Worm (Caenorhabditis elegans) whole organism, midembryonic: ENCODE data around the gene str-217.

ENCODE experiments used
- T22C8.4 ChIP-seq: fragments of 200-800 bp; sonication (Bioruptor generic); IDR thresholded peaks from 2 replicates; pipeline ENCODE4 v1.3.6; 2022; ENCODE audit warnings: missing genetic modification characterization, missing compliant biosample characterization
- cog-1 ChIP-seq: sonication (generic microtip); optimal IDR thresholded peaks from 2 replicates; lab custom pipeline; 2016; ENCODE audit warnings: missing genetic modification characterization, missing compliant biosample characterization
- flt-1 ChIP-seq: fragments of 200-800 bp; sonication (Bioruptor generic); IDR thresholded peaks from 2 replicates; pipeline ENCODE4 v1.3.6; 2022; ENCODE audit warnings: missing genetic modification characterization, missing compliant biosample characterization
- klf-2 ChIP-seq: fragments of 200-800 bp; sonication (Bioruptor generic); conservative IDR thresholded peaks from 2 replicates; pipeline ENCODE4 v1.3.6; 2022; ENCODE audit warnings: missing genetic modification reagents, missing genetic modification characterization, missing compliant biosample characterization
- med-1 ChIP-seq: sonication (generic microtip); optimal IDR thresholded peaks from 2 replicates; lab custom pipeline; 2017; ENCODE audit warnings: missing genetic modification characterization, mild to moderate bottlenecking, missing compliant biosample characterization, antibody characterized with exemption, missing genetic modification reagents; ENCODE audit not compliant: insufficient read depth
- ref-1 ChIP-seq: fragments of 200-800 bp; sonication (Bioruptor generic); conservative IDR thresholded peaks from 2 replicates; pipeline ENCODE4 v1.3.6; 2022; ENCODE audit warnings: missing genetic modification reagents, missing genetic modification characterization, missing compliant biosample characterization
- tab-1 ChIP-seq: fragments of 200-800 bp; sonication (Bioruptor generic); IDR thresholded peaks from 2 replicates; pipeline ENCODE4 v1.3.6; 2022; ENCODE audit warnings: missing genetic modification characterization, missing compliant biosample characterization
- ztf-23 ChIP-seq: fragments of 200-800 bp; sonication (Bioruptor generic); IDR thresholded peaks from 2 replicates; pipeline ENCODE4 v1.3.6; 2022; ENCODE audit warnings: missing genetic modification reagents, missing genetic modification characterization, missing compliant biosample characterization
- ztf-29 ChIP-seq: fragments of 200-800 bp; sonication (Bioruptor generic); IDR thresholded peaks from 2 replicates; pipeline ENCODE4 v1.3.6; 2022; ENCODE audit warnings: missing genetic modification reagents, missing genetic modification characterization, missing compliant biosample characterization

DNA sequence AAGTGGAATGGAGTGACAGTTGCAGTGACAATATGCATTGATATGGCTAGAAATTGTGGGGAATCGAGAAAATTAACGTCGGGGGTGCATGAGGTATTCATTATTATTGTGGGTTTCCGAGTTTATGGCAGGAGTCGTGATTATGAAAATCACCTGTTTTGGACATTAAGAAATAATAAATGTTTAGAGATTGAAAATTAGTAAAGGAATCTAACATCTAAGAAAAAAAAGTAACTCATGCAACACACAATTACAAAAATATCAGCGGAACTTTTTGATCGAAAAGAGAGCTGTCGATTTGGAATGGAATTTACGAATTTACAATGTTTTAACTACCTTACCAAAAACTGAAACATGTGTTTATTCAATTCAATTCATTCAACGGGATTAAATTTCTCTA lies 45.3 kb downstream of the str-217 start, which contains the start of gene srh-206:
- TF ChIP-seq ztf-23 (GFP tag; lab: Robert Waterston, UW) = no peak
- no peak for TF ChIP-seq flt-1 (GFP tag; lab: Robert Waterston, UW)
- TF ChIP-seq T22C8.4 (GFP tag; lab: Robert Waterston, UW) = no peak
- TF ChIP-seq tab-1 (GFP tag; lab: Robert Waterston, UW) = no peak
- TF ChIP-seq ztf-29 (GFP tag; lab: Robert Waterston, UW) = no peak
- no peak for TF ChIP-seq cog-1 (tag; lab: Kevin White, UChicago)
- TF ChIP-seq ref-1 (GFP tag; lab: Robert Waterston, UW) = no peak
- TF ChIP-seq klf-2 (GFP tag; lab: Robert Waterston, UW) = no peak
- TF ChIP-seq med-1 (GFP tag; lab: Kevin White, UChicago) = no peak
